Fruit fly (Drosophila melanogaster): ENCODE data around the gene Fbp1.

DNA sequence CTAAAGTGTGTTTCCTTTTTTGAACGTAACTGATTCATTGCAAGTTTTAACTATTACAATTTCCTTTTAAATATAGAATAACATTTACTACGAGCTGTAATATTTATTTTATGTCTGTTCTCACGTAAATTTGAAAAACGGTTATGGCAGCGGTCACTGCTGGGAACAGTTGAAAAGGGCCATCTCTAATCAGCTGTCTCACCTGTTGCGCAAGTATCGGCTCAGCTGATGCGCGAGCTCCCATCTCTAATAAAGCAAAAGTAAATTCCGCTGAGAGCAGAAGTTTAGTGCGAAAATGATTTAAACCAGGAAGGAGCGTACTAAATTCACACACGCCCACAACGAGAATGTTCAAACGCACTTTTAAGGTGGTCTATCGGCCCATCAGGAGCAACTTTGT lies 26.2 kb downstream of the Fbp1 start, which contains the start of gene Pex1:
- TF ChIP-seq Crg-1 (GFP tag; optimal IDR thresholded peaks at IDR 0.05): no peak
- TF ChIP-seq toe (GFP tag; optimal IDR thresholded peaks at IDR 0.05): no peak
- peak; percentile 63 for TF ChIP-seq bab1 (GFP tag; optimal IDR thresholded peaks at IDR 0.05)
- TF ChIP-seq CG12768 (GFP tag; optimal IDR thresholded peaks at IDR 0.05): no peak

Measured in whole organism, adult.